Worm (Caenorhabditis elegans): Measurements from ENCODE around the gene T14E8.2.

T14E8.2 gene

DNA sequence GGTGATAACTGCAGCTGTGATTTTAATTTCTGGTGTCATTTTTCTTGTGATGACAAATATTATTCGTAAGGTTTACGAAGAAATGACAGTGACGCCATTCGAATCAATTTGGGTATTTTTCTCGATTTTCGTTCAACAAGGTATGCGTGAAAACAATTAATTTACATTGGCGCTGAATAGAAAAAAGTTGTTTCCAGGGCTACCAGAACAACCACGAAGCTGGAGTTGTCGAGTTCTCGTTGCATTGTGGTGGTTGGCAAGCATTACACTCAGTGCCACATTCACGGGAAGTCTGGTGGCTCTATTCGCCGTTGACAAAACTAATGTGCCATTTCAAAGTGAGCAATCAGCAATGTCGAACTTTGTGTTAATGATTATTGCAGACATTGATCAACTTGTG is 35.1 kb upstream of the T14E8.2 start:
- TF ChIP-seq lir-1 (GFP tag; conservative IDR thresholded peaks at IDR 0.05), result no peak
- TF ChIP-seq sptf-2 (GFP tag; optimal IDR thresholded peaks at IDR 0.05), result no peak
- no peak for TF ChIP-seq bed-1 (GFP tag; IDR thresholded peaks at IDR 0.05)
- TF ChIP-seq snpc-1.1 (tag; optimal IDR thresholded peaks at IDR 0.05; ENCODE audit: insufficient read depth), result no peak
- no peak for TF ChIP-seq ceh-58 (GFP tag; IDR thresholded peaks at IDR 0.05)
- no peak for TF ChIP-seq hsf-1 (GFP tag; IDR thresholded peaks at IDR 0.05)
- TF ChIP-seq nfya-2 (GFP tag; IDR thresholded peaks at IDR 0.05), result no peak

DNA sequence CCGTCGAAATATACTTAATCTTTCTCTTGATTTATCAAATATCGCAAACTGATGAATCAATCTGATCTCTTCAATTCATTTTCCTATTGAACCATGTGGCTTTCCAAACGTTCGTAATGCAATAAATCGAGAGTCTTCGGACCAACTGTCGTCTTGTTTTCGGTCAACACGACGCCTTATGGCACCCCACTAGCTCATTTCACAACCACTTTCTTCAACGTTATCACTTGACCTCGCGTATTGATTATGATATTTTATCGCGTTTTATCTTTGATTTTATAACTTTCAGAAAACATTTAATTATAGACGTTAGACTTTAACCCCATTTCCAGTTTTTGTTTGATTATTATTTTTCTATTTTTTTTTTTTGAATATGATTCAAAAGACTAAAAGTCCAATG is 33.0 kb upstream of the T14E8.2 start:
- TF ChIP-seq cebp-1 (GFP tag; IDR thresholded peaks at IDR 0.05) (no peak), cebp-1 (tag; optimal IDR thresholded peaks at IDR 0.05) (peak; percentile 14), gei-17 (GFP tag; optimal IDR thresholded peaks at IDR 0.05) (no peak)

DNA sequence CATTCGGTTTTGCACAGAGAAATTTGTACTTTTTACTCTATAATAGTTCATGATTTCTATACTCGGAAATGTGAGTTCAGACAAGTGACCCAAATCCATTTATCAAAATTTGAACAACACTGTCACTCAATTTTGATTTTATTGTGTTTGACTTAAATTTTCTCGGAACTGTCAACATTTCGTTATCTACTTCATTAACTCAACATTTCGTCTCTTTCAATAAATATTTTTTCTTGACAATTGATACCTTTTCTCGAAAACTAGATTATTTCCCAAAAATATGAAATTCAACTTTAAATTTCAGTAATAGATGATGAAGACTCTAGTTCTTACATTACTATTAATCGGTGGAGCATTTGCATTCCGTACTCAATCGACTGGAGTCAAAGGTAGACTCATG is 32.2 kb upstream of the T14E8.2 start, which contains the start of gene ttr-36:
TSS of gene ttr-36 (plus strand) at position 301 of the 400 bp plus-strand sequence.
- no peak for TF ChIP-seq mel-28 (tag; optimal IDR thresholded peaks at IDR 0.05; ENCODE audit: borderline replicate concordance)
- TF ChIP-seq Y95B8A.8 (GFP tag; IDR thresholded peaks at IDR 0.05), result no peak
- TF ChIP-seq nhr-80 (tag; optimal IDR thresholded peaks at IDR 0.05), result peak; percentile 30

DNA sequence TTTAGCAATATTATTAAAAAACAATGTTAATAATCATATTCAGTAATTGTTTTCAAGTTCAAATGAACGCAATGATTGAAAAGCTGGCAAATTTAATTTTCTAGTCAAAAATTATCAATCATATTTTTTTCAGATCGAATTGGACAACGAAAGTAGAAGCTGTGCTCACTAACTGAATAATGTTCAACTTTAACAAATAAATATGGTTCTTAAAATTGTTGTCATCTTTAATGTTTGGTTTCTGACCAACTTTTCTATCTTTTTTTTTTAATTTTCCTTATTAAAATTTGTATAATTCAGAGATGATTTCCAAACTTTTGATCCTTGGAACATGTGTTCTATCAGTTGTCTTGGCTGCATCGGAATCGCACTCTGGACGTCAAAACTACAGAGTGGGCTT is 30.8 kb upstream of the T14E8.2 start, which contains the start of gene ttr-35:
TSS of gene ttr-35 (plus strand) at position 301 of the 400 bp plus-strand sequence.
- TF ChIP-seq aptf-3 (GFP tag; IDR thresholded peaks at IDR 0.05) (no peak), ztf-25 (GFP tag; IDR thresholded peaks at IDR 0.05) (no peak), ets-4 (GFP tag; optimal IDR thresholded peaks at IDR 0.05) (no peak), zfh-2 (GFP tag; conservative IDR thresholded peaks at IDR 0.05) (no peak), nhr-179 (tag; optimal IDR thresholded peaks at IDR 0.05) (no peak), snpc-3.4 (tag; optimal IDR thresholded peaks at IDR 0.05) (no peak)

DNA sequence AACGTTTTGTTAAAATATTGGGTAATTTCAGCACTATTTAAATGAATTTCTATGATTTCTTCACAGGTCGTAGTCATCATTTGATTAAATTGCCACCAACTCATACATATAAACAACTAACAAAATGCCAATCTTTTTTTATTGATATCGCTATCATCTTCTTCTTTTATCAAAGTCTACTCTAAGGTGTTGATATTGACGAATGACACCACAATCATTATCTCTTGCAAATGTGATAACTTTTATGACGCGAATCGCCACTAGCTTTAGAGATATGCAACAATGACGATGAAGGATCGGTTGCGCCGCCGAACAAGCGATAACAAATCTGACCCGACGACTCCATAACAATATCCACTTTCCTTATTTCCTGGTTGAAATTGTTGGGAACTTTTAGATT is 28.3 kb upstream of the T14E8.2 start:
- TF ChIP-seq let-607 (tag; optimal IDR thresholded peaks at IDR 0.05), result peak in 1 of 2 experiments; percentile 41
- no peak for TF ChIP-seq nhr-27 (tag; optimal IDR thresholded peaks at IDR 0.05)
- TF ChIP-seq nhr-80 (tag; optimal IDR thresholded peaks at IDR 0.05), result peak; percentile 41
- no peak for TF ChIP-seq efl-1 (GFP tag; optimal IDR thresholded peaks at IDR 0.05)
- no peak for TF ChIP-seq him-1 (tag; optimal IDR thresholded peaks at IDR 0.05)

DNA sequence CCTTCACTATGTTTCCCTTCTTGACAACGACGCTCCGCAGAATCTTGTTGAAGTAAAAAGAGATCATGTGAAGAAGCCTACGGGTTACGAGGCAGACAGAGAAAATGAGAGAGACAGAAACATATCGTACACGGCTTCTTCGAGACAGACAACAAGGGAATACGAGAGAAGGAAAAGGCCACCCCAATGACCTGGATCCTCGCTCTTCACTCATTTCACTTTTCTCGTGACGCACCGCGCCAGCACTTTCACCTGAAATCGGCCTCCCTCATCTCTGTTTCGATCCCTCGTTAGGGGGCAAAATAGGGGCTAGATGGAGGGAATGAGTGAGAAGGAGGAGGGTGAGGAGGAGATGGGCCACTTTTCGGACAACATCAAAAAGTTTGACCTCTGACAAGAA is 27.5 kb upstream of the T14E8.2 start:
- TF ChIP-seq snpc-1.1 (tag; optimal IDR thresholded peaks at IDR 0.05; ENCODE audit: insufficient read depth) (no peak), aptf-3 (GFP tag; IDR thresholded peaks at IDR 0.05) (0 out of 2 replicates have a peak, but pooled peaks have one; percentile 59), lin-40 (tag; optimal IDR thresholded peaks at IDR 0.05) (no peak), bed-2 (GFP tag; IDR thresholded peaks at IDR 0.05) (no peak), egrh-3 (GFP tag; IDR thresholded peaks at IDR 0.05) (no peak), hmg-20 (GFP tag; IDR thresholded peaks at IDR 0.05) (no peak), lin-26 (GFP tag; IDR thresholded peaks at IDR 0.05) (no peak), T26A5.8 (tag; optimal IDR thresholded peaks at IDR 0.05) (no peak), F57A8.1 (GFP tag; optimal IDR thresholded peaks at IDR 0.05) (no peak), F39B2.1 (GFP tag; IDR thresholded peaks at IDR 0.05) (no peak), madf-3 (GFP tag; IDR thresholded peaks at IDR 0.05) (0 out of 2 replicates have a peak, but pooled peaks have one; percentile 38)

All from whole organism, young adult.